Fruit fly (Drosophila melanogaster) Kc167 (cell line): ENCODE measurements around the gene CG31875.

Source experiments
- Myc ChIP-seq: fragments of >200 bp; optimal IDR thresholded peaks from 2 replicates; lab custom pipeline; 2017; ENCODE audit warnings: missing external identifiers
- Sin3A ChIP-seq: fragments of >200 bp; optimal IDR thresholded peaks from 2 replicates; lab custom pipeline; 2018; ENCODE audit warnings: missing external identifiers
- ttk ChIP-seq: sonication (Bioruptor generic); optimal IDR thresholded peaks from 2 replicates; lab custom pipeline; 2017; ENCODE audit warnings: missing external identifiers

Gene CG31875

dm6 chr2L:9947265-9947664 lies 55.3 kb downstream of the CG31875 start, which contains the start of gene CG5853:
Gene CG5853, minus strand, starts transcription at chr2L:9947648.
- no peak for TF ChIP-seq ttk (lab: Kevin White, UChicago)

DNA sequence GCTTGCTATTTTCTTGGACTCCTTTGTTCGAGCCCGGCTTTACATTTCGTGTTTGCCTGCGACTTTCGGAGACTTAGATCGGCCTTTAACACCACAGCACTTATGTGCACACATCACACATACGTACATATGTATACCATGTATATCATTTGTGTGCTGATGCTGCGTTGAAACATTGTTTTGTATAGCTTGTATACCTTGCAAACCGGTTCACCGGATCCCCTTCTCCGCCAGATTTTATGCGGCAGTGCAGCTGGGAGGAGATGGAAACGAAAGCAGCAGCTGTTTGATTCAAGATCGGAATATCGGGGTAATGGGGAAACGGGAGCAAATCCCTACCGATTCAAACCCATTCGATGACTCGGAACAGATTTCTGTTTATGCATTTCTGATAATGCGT lies 56.5 kb downstream of the CG31875 start:
- no peak for TF ChIP-seq ttk (lab: Kevin White, UChicago)
- no peak for TF ChIP-seq Myc (lab: Kevin White, UChicago)
- TF ChIP-seq Sin3A (lab: Kevin White, UChicago): no peak
